Worm (Caenorhabditis elegans): Measurements from ENCODE around the gene sdz-21.

ce11 chrIII:5665278-5665677 lies 8.4 kb upstream of the sdz-21 start:
- TF ChIP-seq unc-62 (GFP tag; optimal IDR thresholded peaks at IDR 0.05) (no peak), nhr-28 (tag; optimal IDR thresholded peaks at IDR 0.05) (no peak), pha-4 (tag; optimal IDR thresholded peaks at IDR 0.05) (peak; percentile 86), mdl-1 (tag; optimal IDR thresholded peaks at IDR 0.05) (no peak), jun-1 (tag; optimal IDR thresholded peaks at IDR 0.05) (no peak), nhr-77 (tag; optimal IDR thresholded peaks at IDR 0.05) (no peak), nhr-76 (tag; optimal IDR thresholded peaks at IDR 0.05) (no peak), elt-3 (tag; optimal IDR thresholded peaks at IDR 0.05) (no peak), snpc-4 (tag; optimal IDR thresholded peaks at IDR 0.05) (no peak), fkh-10 (GFP tag; optimal IDR thresholded peaks at IDR 0.05) (no peak)
